Fruit fly (Drosophila melanogaster): ENCODE results near the gene hmw.

The hmw gene

dm6 chr3R:18371346-18371745 is 9.6 kb downstream of the hmw start:
- TF ChIP-seq foxo (GFP tag; optimal IDR thresholded peaks at IDR 0.05) = peak in 1 of 2 experiments; percentile 5
- peak; percentile 4 for TF ChIP-seq rgr (GFP tag; optimal IDR thresholded peaks at IDR 0.05)
- TF ChIP-seq brk (GFP tag; optimal IDR thresholded peaks at IDR 0.05) = no peak
- TF ChIP-seq woc (GFP tag; optimal IDR thresholded peaks at IDR 0.05) = peak; percentile 5
- TF ChIP-seq Mio (GFP tag; optimal IDR thresholded peaks at IDR 0.05) = no peak

- TF ChIP-seq dmrt93B (GFP tag; optimal IDR thresholded peaks at IDR 0.05) (no peak), GATAd (GFP tag; optimal IDR thresholded peaks at IDR 0.05) (no peak), jim (GFP tag; optimal IDR thresholded peaks at IDR 0.05) (no peak), OdsH (GFP tag; optimal IDR thresholded peaks at IDR 0.05) (no peak), Rel (GFP tag; optimal IDR thresholded peaks at IDR 0.05) (no peak), Rel (tag; optimal IDR thresholded peaks at IDR 0.05) (no peak), Hnf4 (GFP tag; optimal IDR thresholded peaks at IDR 0.05) (no peak), dsf (GFP tag; optimal IDR thresholded peaks at IDR 0.05; ENCODE audit: borderline replicate concordance) (no peak), Hr83 (GFP tag; optimal IDR thresholded peaks at IDR 0.05; ENCODE audit: poor library complexity, severe bottlenecking) (peak; percentile 9)
Observed at dm6 chr3R:18372688-18373304, 11.0 kb downstream of the hmw start, which contains the start of gene gl. Gene gl, minus strand, starts transcription at chr3R:18372738.

dm6 chr3R:18380251-18380812 is 18.5 kb downstream of the hmw start:
- TF ChIP-seq foxo (GFP tag; optimal IDR thresholded peaks at IDR 0.05) = no peak

dm6 chr3R:18381014-18381512 is 19.3 kb downstream of the hmw start, which contains the start of gene CG7675:
Gene CG7675, minus strand, starts transcription at chr3R:18381178.
- TF ChIP-seq Dif (GFP tag; optimal IDR thresholded peaks at IDR 0.05; ENCODE audit: partially characterized antibody) (peak; percentile 70), Hnf4 (GFP tag; optimal IDR thresholded peaks at IDR 0.05) (no peak), tai (GFP tag; optimal IDR thresholded peaks at IDR 0.05) (no peak), Vsx2 (GFP tag; optimal IDR thresholded peaks at IDR 0.05; ENCODE audit: partially characterized antibody) (peak; percentile 15), Rel (GFP tag; optimal IDR thresholded peaks at IDR 0.05) (no peak), Rel (tag; optimal IDR thresholded peaks at IDR 0.05) (peak; percentile 22), psq (GFP tag; optimal IDR thresholded peaks at IDR 0.05) (peak; percentile 62)

- no peak for TF ChIP-seq dsf (GFP tag; optimal IDR thresholded peaks at IDR 0.05; ENCODE audit: borderline replicate concordance)
- no peak for TF ChIP-seq Abd-B (GFP tag; optimal IDR thresholded peaks at IDR 0.05)
- no peak for TF ChIP-seq ey (GFP tag; optimal IDR thresholded peaks at IDR 0.05)
- no peak for TF ChIP-seq woc (GFP tag; optimal IDR thresholded peaks at IDR 0.05)
- TF ChIP-seq CrebA (GFP tag; optimal IDR thresholded peaks at IDR 0.05; ENCODE audit: borderline replicate concordance) = no peak
- no peak for TF ChIP-seq h (GFP tag; optimal IDR thresholded peaks at IDR 0.05)
Observed at dm6 chr3R:18384972-18385371, 23.2 kb downstream of the hmw start, which contains the start of gene CG14309. Gene CG14309, minus strand, starts transcription at chr3R:18385072.

dm6 chr3R:18385593-18385992 is 23.8 kb downstream of the hmw start, which contains the start of gene cona:
Gene cona, plus strand, starts transcription at chr3R:18385828.
- no peak for TF ChIP-seq Dif (GFP tag; optimal IDR thresholded peaks at IDR 0.05; ENCODE audit: partially characterized antibody)
- no peak for TF ChIP-seq sv (GFP tag; optimal IDR thresholded peaks at IDR 0.05)
- TF ChIP-seq Sp1 (GFP tag; optimal IDR thresholded peaks at IDR 0.05) = no peak
- no peak for TF ChIP-seq Jra (GFP tag; optimal IDR thresholded peaks at IDR 0.05)
- no peak for TF ChIP-seq CG32264 (GFP tag; optimal IDR thresholded peaks at IDR 0.05)
- no peak for TF ChIP-seq Hr78 (GFP tag; optimal IDR thresholded peaks at IDR 0.05)
- no peak for TF ChIP-seq Vsx2 (GFP tag; optimal IDR thresholded peaks at IDR 0.05; ENCODE audit: partially characterized antibody)
- no peak for TF ChIP-seq dmrt93B (GFP tag; optimal IDR thresholded peaks at IDR 0.05)
- TF ChIP-seq GATAd (GFP tag; optimal IDR thresholded peaks at IDR 0.05) = no peak
- no peak for TF ChIP-seq foxo (GFP tag; optimal IDR thresholded peaks at IDR 0.05)
- TF ChIP-seq Rel (GFP tag; optimal IDR thresholded peaks at IDR 0.05) = no peak
- TF ChIP-seq Rel (tag; optimal IDR thresholded peaks at IDR 0.05) = no peak
- TF ChIP-seq sage (GFP tag; optimal IDR thresholded peaks at IDR 0.05) = no peak
- no peak for TF ChIP-seq Hnf4 (GFP tag; optimal IDR thresholded peaks at IDR 0.05)
- TF ChIP-seq Mio (GFP tag; optimal IDR thresholded peaks at IDR 0.05) = no peak
- no peak for TF ChIP-seq fru (GFP tag; optimal IDR thresholded peaks at IDR 0.05)
- TF ChIP-seq Myc (optimal IDR thresholded peaks at IDR 0.05) = no peak
- no peak for TF ChIP-seq Hr83 (GFP tag; optimal IDR thresholded peaks at IDR 0.05; ENCODE audit: poor library complexity, severe bottlenecking)

Data from whole organism, wandering third instar larva.